Worm (Caenorhabditis elegans): ENCODE data around the gene F02C12.3.

- no peak for TF ChIP-seq dmd-6 (GFP tag; IDR thresholded peaks at IDR 0.05)
- no peak for TF ChIP-seq nhr-10 (tag; optimal IDR thresholded peaks at IDR 0.05)
- no peak for TF ChIP-seq nhr-77 (tag; optimal IDR thresholded peaks at IDR 0.05)
- no peak for TF ChIP-seq egl-43 (GFP tag; IDR thresholded peaks at IDR 0.05)
- TF ChIP-seq snpc-4 (tag; optimal IDR thresholded peaks at IDR 0.05) = no peak
- TF ChIP-seq dve-1 (tag; optimal IDR thresholded peaks at IDR 0.05; ENCODE audit: insufficient read depth) = peak; percentile 5
- TF ChIP-seq nhr-237 (tag; optimal IDR thresholded peaks at IDR 0.05) = no peak
- no peak for TF ChIP-seq unc-39 (tag; optimal IDR thresholded peaks at IDR 0.05)
- TF ChIP-seq dpl-1 (GFP tag; optimal IDR thresholded peaks at IDR 0.05) = no peak
- no peak for TF ChIP-seq F37D6.2 (tag; optimal IDR thresholded peaks at IDR 0.05)
- no peak for TF ChIP-seq tag-97 (GFP tag; IDR thresholded peaks at IDR 0.05)
- no peak for TF ChIP-seq nhr-6 (tag; optimal IDR thresholded peaks at IDR 0.05)
- TF ChIP-seq jun-1 (tag; optimal IDR thresholded peaks at IDR 0.05) = no peak
These were observed 14.5 kb downstream of the F02C12.3 start for ce11 chrX:13411306-13411705.
